Fruit fly (Drosophila melanogaster) whole organism, embryonic: ENCODE measurements around the gene Noa36.

Experiments
- Blimp-1 ChIP-seq: fragments of 200-800 bp; sonication (Bioruptor generic); optimal IDR thresholded peaks from 3 replicates; lab custom pipeline; 2018; ENCODE audit warnings: missing biosample characterization, missing genetic modification characterization, mild to moderate bottlenecking, moderate library complexity, missing genetic modification reagents
- CG10274 ChIP-seq: fragments of 200-800 bp; sonication (Bioruptor generic); optimal IDR thresholded peaks from 3 replicates; lab custom pipeline; 2017; ENCODE audit warnings: missing biosample characterization, mild to moderate bottlenecking, missing genetic modification characterization
- CG10565 ChIP-seq: fragments of 200-800 bp; sonication (Bioruptor generic); optimal IDR thresholded peaks from 3 replicates; lab custom pipeline; 2016; ENCODE audit warnings: missing biosample characterization, mild to moderate bottlenecking, missing genetic modification characterization
- CG11247 ChIP-seq: fragments of 200-800 bp; sonication (Bioruptor generic); IDR thresholded peaks from 2 replicates; pipeline ENCODE4 v1.3.6; 2022; ENCODE audit warnings: missing biosample characterization, missing genetic modification characterization
- CG11695 ChIP-seq: fragments of 200-800 bp; sonication (Bioruptor generic); IDR thresholded peaks from 3 replicates; pipeline ENCODE4 v1.3.6; 2022; ENCODE audit warnings: missing biosample characterization, missing genetic modification characterization
- CG12391 ChIP-seq: fragments of 200-800 bp; sonication (Bioruptor generic); optimal IDR thresholded peaks from 3 replicates; lab custom pipeline; 2018; ENCODE audit warnings: missing biosample characterization, mild to moderate bottlenecking, missing genetic modification characterization, moderate library complexity
- CG13123 ChIP-seq: fragments of 200-800 bp; sonication (Bioruptor generic); optimal IDR thresholded peaks from 2 replicates; lab custom pipeline; 2016; ENCODE audit warnings: missing biosample characterization, missing genetic modification characterization
- CG13775 ChIP-seq: fragments of 200-800 bp; sonication (Bioruptor generic); optimal IDR thresholded peaks from 3 replicates; lab custom pipeline; 2017; ENCODE audit warnings: missing biosample characterization, mild to moderate bottlenecking, missing genetic modification characterization
- CG14667 ChIP-seq: fragments of 200-800 bp; sonication (Bioruptor generic); IDR thresholded peaks from 2 replicates; pipeline ENCODE4 v1.3.6; 2022; ENCODE audit warnings: missing biosample characterization, missing genetic modification characterization
- CG15269 ChIP-seq: fragments of 200-800 bp; sonication (Bioruptor generic); optimal IDR thresholded peaks from 2 replicates; lab custom pipeline; 2018; ENCODE audit warnings: missing biosample characterization, mild to moderate bottlenecking, missing genetic modification characterization, moderate library complexity
- CG15696 ChIP-seq: fragments of 200-800 bp; sonication (Bioruptor generic); optimal IDR thresholded peaks from 2 replicates; lab custom pipeline; 2019; ENCODE audit warnings: missing biosample characterization, mild to moderate bottlenecking, missing genetic modification characterization, moderate library complexity
- CG1603 ChIP-seq: fragments of 200-800 bp; sonication (Bioruptor generic); optimal IDR thresholded peaks from 2 replicates; lab custom pipeline; 2019; ENCODE audit warnings: missing biosample characterization, mild to moderate bottlenecking, missing genetic modification characterization, moderate library complexity
- CG1647 ChIP-seq: fragments of 200-800 bp; sonication (Bioruptor generic); optimal IDR thresholded peaks from 3 replicates; lab custom pipeline; 2016; ENCODE audit warnings: missing biosample characterization, missing genetic modification characterization
- CG16813 ChIP-seq: fragments of 200-800 bp; sonication (Bioruptor generic); IDR thresholded peaks from 3 replicates; pipeline ENCODE4 v1.3.6; 2022; ENCODE audit warnings: missing biosample characterization, missing genetic modification characterization; ENCODE audit not compliant: partially characterized antibody
- CG1792 ChIP-seq: fragments of 200-800 bp; sonication (Bioruptor generic); optimal IDR thresholded peaks from 2 replicates; lab custom pipeline; 2016; ENCODE audit warnings: missing biosample characterization, missing genetic modification characterization
- CG18619 ChIP-seq: fragments of 200-800 bp; sonication (Bioruptor generic); optimal IDR thresholded peaks from 3 replicates; lab custom pipeline; 2017; ENCODE audit warnings: missing biosample characterization, mild to moderate bottlenecking, missing genetic modification characterization
- CG2116 ChIP-seq: fragments of 200-800 bp; sonication (Bioruptor generic); optimal IDR thresholded peaks from 3 replicates; lab custom pipeline; 2018; ENCODE audit warnings: missing biosample characterization, mild to moderate bottlenecking, missing genetic modification characterization
- CG2120 ChIP-seq: fragments of 200-800 bp; sonication (Bioruptor generic); optimal IDR thresholded peaks from 3 replicates; lab custom pipeline; 2016; ENCODE audit warnings: missing biosample characterization, missing genetic modification characterization
- CG31224 ChIP-seq: fragments of 200-800 bp; sonication (Bioruptor generic); IDR thresholded peaks from 2 replicates; pipeline ENCODE4 v1.3.6; 2022; ENCODE audit warnings: missing biosample characterization, missing genetic modification characterization
- CG32767 ChIP-seq: fragments of 200-800 bp; sonication (Bioruptor generic); IDR thresholded peaks from 2 replicates; pipeline ENCODE4 v1.3.6; 2022; ENCODE audit warnings: missing biosample characterization, missing genetic modification characterization
- CG3838 ChIP-seq: fragments of 200-800 bp; sonication (Bioruptor generic); optimal IDR thresholded peaks from 3 replicates; lab custom pipeline; 2016; ENCODE audit warnings: missing biosample characterization, missing genetic modification characterization
- CG42726 ChIP-seq: fragments of 200-800 bp; sonication (Bioruptor generic); IDR thresholded peaks from 2 replicates; pipeline ENCODE4 v1.3.6; 2022; ENCODE audit warnings: missing biosample characterization, missing genetic modification characterization; ENCODE audit not compliant: partially characterized antibody
- CG4617 ChIP-seq: fragments of 200-800 bp; sonication (Bioruptor generic); optimal IDR thresholded peaks from 3 replicates; lab custom pipeline; 2016; ENCODE audit warnings: missing biosample characterization, missing genetic modification characterization, borderline replicate concordance
- CG7556 ChIP-seq: fragments of 200-800 bp; sonication (Bioruptor generic); optimal IDR thresholded peaks from 2 replicates; lab custom pipeline; 2017; ENCODE audit warnings: missing biosample characterization, mild to moderate bottlenecking, missing genetic modification characterization
- CG7839 ChIP-seq: fragments of 200-800 bp; sonication (Bioruptor generic); optimal IDR thresholded peaks from 3 replicates; lab custom pipeline; 2018; ENCODE audit warnings: missing biosample characterization, mild to moderate bottlenecking, missing genetic modification characterization, moderate library complexity
- CG8089 ChIP-seq: fragments of 200-800 bp; sonication (Bioruptor generic); optimal IDR thresholded peaks from 3 replicates; lab custom pipeline; 2016; ENCODE audit warnings: missing biosample characterization, missing genetic modification characterization
- CG9817 ChIP-seq: fragments of 200-800 bp; sonication (Bioruptor generic); optimal IDR thresholded peaks from 2 replicates; lab custom pipeline; 2018; ENCODE audit warnings: missing biosample characterization, mild to moderate bottlenecking, missing genetic modification characterization, moderate library complexity
- D19A ChIP-seq: fragments of 200-800 bp; optimal IDR thresholded peaks from 3 replicates; lab custom pipeline; 2019; ENCODE audit warnings: missing biosample characterization, mild to moderate bottlenecking, missing genetic modification characterization, moderate library complexity
- Fer2 ChIP-seq: fragments of 200-800 bp; sonication (Bioruptor generic); optimal IDR thresholded peaks from 2 replicates; lab custom pipeline; 2018; ENCODE audit warnings: missing biosample characterization, mild to moderate bottlenecking, missing genetic modification characterization, moderate library complexity
- GATAe ChIP-seq: fragments of 200-800 bp; sonication (Bioruptor generic); conservative IDR thresholded peaks from 2 replicates; pipeline ENCODE4 v1.3.6; 2022; ENCODE audit warnings: missing biosample characterization, missing genetic modification characterization
- Hr39 ChIP-seq: fragments of >200 bp; optimal IDR thresholded peaks from 2 replicates; lab custom pipeline; 2017
- Kr ChIP-seq: fragments of 200-800 bp; sonication (Bioruptor generic); optimal IDR thresholded peaks from 2 replicates; lab custom pipeline; 2017; ENCODE audit warnings: missing biosample characterization, mild to moderate bottlenecking, missing genetic modification characterization
- Max ChIP-seq: fragments of 200-800 bp; sonication (Bioruptor generic); optimal IDR thresholded peaks from 2 replicates; lab custom pipeline; 2016; ENCODE audit warnings: missing biosample characterization, mild to moderate bottlenecking, missing genetic modification characterization
- Nf-YB ChIP-seq: fragments of 200-800 bp; sonication (Bioruptor generic); optimal IDR thresholded peaks from 3 replicates; lab custom pipeline; 2019; ENCODE audit warnings: missing biosample characterization, mild to moderate bottlenecking, missing genetic modification characterization, moderate library complexity
- Oli ChIP-seq: fragments of 200-800 bp; sonication (Bioruptor generic); optimal IDR thresholded peaks from 2 replicates; lab custom pipeline; 2018; ENCODE audit warnings: missing biosample characterization, mild to moderate bottlenecking, missing genetic modification characterization, moderate library complexity
- Pdp1 ChIP-seq, 2 experiments: fragments of 200-800 bp; sonication (Bioruptor generic); optimal IDR thresholded peaks; 3 replicates each; lab custom pipeline; 2016; ENCODE audit warnings: missing biosample characterization in 2 of 2, missing genetic modification characterization in 2 of 2, mild to moderate bottlenecking in 1 of 2, moderate library complexity in 1 of 2
- Usf ChIP-seq: fragments of 200-800 bp; sonication (Bioruptor generic); optimal IDR thresholded peaks from 2 replicates; lab custom pipeline; 2017; ENCODE audit warnings: missing genotype, missing biosample characterization, missing genetic modification characterization
- ab ChIP-seq: fragments of 200-800 bp; sonication (Bioruptor generic); optimal IDR thresholded peaks from 2 replicates; lab custom pipeline; 2016; ENCODE audit warnings: missing biosample characterization, missing genetic modification characterization
- crol ChIP-seq: fragments of 200-800 bp; sonication (Bioruptor generic); IDR thresholded peaks from 2 replicates; pipeline ENCODE4 v1.3.6; 2022; ENCODE audit warnings: missing biosample characterization, missing genetic modification characterization
- esg ChIP-seq: fragments of 200-800 bp; sonication (Bioruptor generic); conservative IDR thresholded peaks from 2 replicates; pipeline ENCODE4 v1.3.6; 2022; ENCODE audit warnings: missing biosample characterization, missing genetic modification characterization
- ftz-f1 ChIP-seq: fragments of 200-800 bp; sonication (Bioruptor generic); optimal IDR thresholded peaks from 2 replicates; lab custom pipeline; 2016; ENCODE audit warnings: missing biosample characterization, missing genetic modification characterization
- gt ChIP-seq: fragments of 200-800 bp; sonication (Bioruptor generic); IDR thresholded peaks from 2 replicates; pipeline ENCODE4 v1.3.6; 2022; ENCODE audit warnings: missing biosample characterization, missing genetic modification characterization
- h ChIP-seq: fragments of >200 bp; optimal IDR thresholded peaks from 2 replicates; lab custom pipeline; 2017
- inv ChIP-seq: fragments of 200-800 bp; sonication (Bioruptor generic); IDR thresholded peaks from 2 replicates; pipeline ENCODE4 v1.3.6; 2022; ENCODE audit warnings: missing biosample characterization, missing genetic modification characterization; ENCODE audit not compliant: partially characterized antibody
- nmo ChIP-seq: fragments of 200-800 bp; sonication (Bioruptor generic); optimal IDR thresholded peaks from 2 replicates; lab custom pipeline; 2018; ENCODE audit warnings: missing biosample characterization, mild to moderate bottlenecking, missing genetic modification characterization, moderate library complexity
- prd ChIP-seq, 3 experiments: fragments of >200 bp in 2 of 3; fragments of 200-800 bp in 1 of 3; sonication (Bioruptor generic) in 1 of 3; optimal IDR thresholded peaks in 2 of 3; IDR thresholded peaks in 1 of 3; 2 replicates in 2 of 3; 3 replicates in 1 of 3; pipeline versions ENCODE4 v1.3.6 to Lab custom; 2017 to 2022; ENCODE audit warnings: missing biosample characterization in 1 of 3, missing genetic modification characterization in 1 of 3
- pum ChIP-seq: fragments of 200-800 bp; sonication (Bioruptor generic); optimal IDR thresholded peaks from 2 replicates; lab custom pipeline; 2016; ENCODE audit warnings: missing biosample characterization, missing genetic modification characterization
- stc ChIP-seq: fragments of 200-800 bp; sonication (Bioruptor generic); IDR thresholded peaks from 2 replicates; pipeline ENCODE4 v1.3.6; 2022; ENCODE audit warnings: missing biosample characterization, missing genetic modification characterization
- twi ChIP-seq: fragments of 200-800 bp; optimal IDR thresholded peaks from 2 replicates; lab custom pipeline; 2019; ENCODE audit warnings: missing biosample characterization, mild to moderate bottlenecking, missing genetic modification characterization, moderate library complexity
- zen ChIP-seq: fragments of 200-800 bp; sonication (Bioruptor generic); optimal IDR thresholded peaks from 3 replicates; lab custom pipeline; 2018; ENCODE audit warnings: missing biosample characterization, mild to moderate bottlenecking, missing genetic modification characterization, moderate library complexity

Gene Noa36

dm6 chr3R:28631753-28632152 lies 32.7 kb upstream of the Noa36 start (continued):
- TF ChIP-seq CG3838 (GFP tag; lab: Kevin White, UChicago) (no peak), CG2120 (peak; percentile 53), CG1647 (GFP tag; lab: Kevin White, UChicago) (peak; percentile 3), prd (optimal IDR thresholded peaks at IDR 0.05; lab: Kevin White, UChicago) (no peak), prd (GFP tag; IDR thresholded peaks at IDR 0.05; lab: Robert Waterston, UW) (peak; percentile 88), inv (GFP tag; lab: Robert Waterston, UW) (no peak), CG31224 (GFP tag; lab: Robert Waterston, UW) (0 out of 2 replicates have a peak, but pooled peaks have one; percentile 23), ftz-f1 (GFP tag; lab: Kevin White, UChicago) (no peak), CG16813 (GFP tag; lab: Robert Waterston, UW) (no peak), Oli (tag; lab: Kevin White, UChicago) (peak; percentile 4), ab (GFP tag; lab: Kevin White, UChicago) (no peak), h (lab: Kevin White, UChicago) (no peak), CG15696 (tag; lab: Kevin White, UChicago) (peak; percentile 75), esg (GFP tag; lab: Robert Waterston, UW) (peak; percentile 30; the same call in 1 of the 2 replicates), Pdp1 (GFP tag; optimal IDR thresholded peaks at IDR 0.05; lab: Kevin White, UChicago) (peak; percentile 12 to 55), CG2116 (GFP tag; lab: Kevin White, UChicago) (peak; percentile 1), D19A (tag; lab: Kevin White, UChicago) (peak; percentile 46), CG14667 (0 out of 2 replicates have a peak, but pooled peaks have one; percentile 23), CG10274 (GFP tag; lab: Kevin White, UChicago) (no peak), CG10565 (no peak), CG13775 (GFP tag; lab: Kevin White, UChicago) (peak; percentile 27), CG7839 (tag; lab: Kevin White, UChicago) (peak; percentile 66), Fer2 (tag; lab: Kevin White, UChicago) (no peak), CG12391 (tag; lab: Kevin White, UChicago) (peak; percentile 49), CG15269 (tag; lab: Kevin White, UChicago) (no peak), twi (tag; lab: Kevin White, UChicago) (peak; percentile 60), CG8089 (GFP tag; lab: Kevin White, UChicago) (peak; percentile 10), CG13123 (GFP tag; lab: Kevin White, UChicago) (no peak), CG1792 (GFP tag; lab: Kevin White, UChicago) (peak; percentile 59), Blimp-1 (GFP tag; lab: Kevin White, UChicago) (peak; percentile 63), GATAe (GFP tag; lab: Robert Waterston, UW) (no peak), Nf-YB (GFP tag; lab: Kevin White, UChicago) (no peak), zen (peak; percentile 97), Hr39 (no peak), CG11695 (GFP tag; lab: Robert Waterston, UW) (peak; percentile 24; the same call in 1 of the 3 replicates), CG7556 (GFP tag; lab: Kevin White, UChicago) (peak; percentile 51), gt (GFP tag; lab: Robert Waterston, UW) (no peak), CG11247 (GFP tag; lab: Robert Waterston, UW) (no peak), stc (GFP tag; lab: Robert Waterston, UW) (0 out of 2 replicates have a peak, but pooled peaks have one; percentile 37), pum (GFP tag; lab: Kevin White, UChicago) (peak; percentile 60), Usf (GFP tag; lab: Kevin White, UChicago) (no peak), CG9817 (peak; percentile 19), CG1603 (peak; percentile 77), CG42726 (GFP tag; lab: Robert Waterston, UW) (no peak), crol (no peak), CG32767 (no peak), Kr (GFP tag; lab: Kevin White, UChicago) (peak; percentile 50), CG4617 (GFP tag; lab: Kevin White, UChicago) (no peak), Max (GFP tag; lab: Kevin White, UChicago) (peak; percentile 22), CG18619 (GFP tag; lab: Kevin White, UChicago) (no peak), nmo (GFP tag; lab: Kevin White, UChicago) (peak; percentile 54)
